Fruit fly (Drosophila melanogaster): ENCODE data around the gene RhoGAP92B.

dm6 chr3R:19908863-19909343, 3.9 kb downstream of the RhoGAP92B start:
- TF ChIP-seq vri (GFP tag; optimal IDR thresholded peaks at IDR 0.05) (peak; percentile 82), Ets96B (tag; optimal IDR thresholded peaks at IDR 0.05) (peak; percentile 69), Eip75B (GFP tag; optimal IDR thresholded peaks at IDR 0.05) (peak; percentile 79), fd59A (GFP tag; optimal IDR thresholded peaks at IDR 0.05) (peak; percentile 59), Gug (GFP tag; IDR thresholded peaks at IDR 0.05) (peak; percentile 70), CG6854 (GFP tag; optimal IDR thresholded peaks at IDR 0.05) (peak; percentile 30), CG8119 (GFP tag; IDR thresholded peaks at IDR 0.05) (peak; percentile 80)
